Worm (Caenorhabditis elegans): Measurements from ENCODE around the gene F32D8.15.
A peak's percentile ranks its signal among the peaks of the same experiment; 100 is the strongest.

F32D8.15 gene

ce11 chrV:10858340-10858739, 45.5 kb upstream of the F32D8.15 start (continued):
- TF ChIP-seq F49E8.2 (tag; optimal IDR thresholded peaks at IDR 0.05; ENCODE audit: insufficient read depth) (no peak), somi-1 (GFP tag; optimal IDR thresholded peaks at IDR 0.05) (peak; percentile 91), ztf-22 (GFP tag; optimal IDR thresholded peaks at IDR 0.05) (peak; percentile 39), nfya-2 (GFP tag; IDR thresholded peaks at IDR 0.05) (no peak), T07F8.4 (tag; optimal IDR thresholded peaks at IDR 0.05) (no peak), ztf-25 (GFP tag; IDR thresholded peaks at IDR 0.05) (no peak), Y56A3A.18 (GFP tag; IDR thresholded peaks at IDR 0.05) (no peak), dox-1 (GFP tag; IDR thresholded peaks at IDR 0.05) (peak; percentile 63; the same call in 1 of the 2 replicates), lir-1 (GFP tag; conservative IDR thresholded peaks at IDR 0.05) (no peak), lin-40 (tag; optimal IDR thresholded peaks at IDR 0.05) (peak; percentile 67), egrh-3 (GFP tag; IDR thresholded peaks at IDR 0.05) (peak; percentile 66), C06A6.2 (GFP tag; conservative IDR thresholded peaks at IDR 0.05) (peak; percentile 72), him-1 (tag; optimal IDR thresholded peaks at IDR 0.05) (no peak), die-1 (tag; optimal IDR thresholded peaks at IDR 0.05) (no peak), tlf-1 (GFP tag; optimal IDR thresholded peaks at IDR 0.05) (peak; percentile 26), snpc-1.1 (tag; optimal IDR thresholded peaks at IDR 0.05; ENCODE audit: insufficient read depth) (no peak), snpc-4 (GFP tag; optimal IDR thresholded peaks at IDR 0.05) (no peak), snpc-4 (tag; optimal IDR thresholded peaks at IDR 0.05) (peak in 3 of 4 experiments; percentile 4 to 31 (median 8)), ztf-26 (tag; optimal IDR thresholded peaks at IDR 0.05) (peak; percentile 34), zfh-2 (GFP tag; conservative IDR thresholded peaks at IDR 0.05) (peak; percentile 96), zim-3 (tag; optimal IDR thresholded peaks at IDR 0.05) (no peak), cebp-1 (GFP tag; IDR thresholded peaks at IDR 0.05) (no peak), cebp-1 (tag; optimal IDR thresholded peaks at IDR 0.05) (peak; percentile 77), C17E4.6 (GFP tag; IDR thresholded peaks at IDR 0.05) (no peak), F57A8.1 (GFP tag; optimal IDR thresholded peaks at IDR 0.05) (no peak), let-526 (GFP tag; IDR thresholded peaks at IDR 0.05) (no peak), ztf-6 (GFP tag; IDR thresholded peaks at IDR 0.05) (no peak), mes-4 (tag; optimal IDR thresholded peaks at IDR 0.05) (no peak), lag-1 (GFP tag; IDR thresholded peaks at IDR 0.05) (no peak)

- TF ChIP-seq Y67H2A.10 (GFP tag; conservative IDR thresholded peaks at IDR 0.05) (no peak), rec-8 (tag; optimal IDR thresholded peaks at IDR 0.05) (no peak), Y79H2A.3 (GFP tag; conservative IDR thresholded peaks at IDR 0.05) (no peak), egl-18 (GFP tag; IDR thresholded peaks at IDR 0.05) (no peak), gei-17 (GFP tag; optimal IDR thresholded peaks at IDR 0.05) (no peak), let-526 (GFP tag; IDR thresholded peaks at IDR 0.05) (no peak), hmg-1.2 (GFP tag; IDR thresholded peaks at IDR 0.05) (0 out of 2 replicates have a peak, but pooled peaks have one; percentile 16), unc-62 (GFP tag; optimal IDR thresholded peaks at IDR 0.05) (peak; percentile 37), attf-5 (GFP tag; optimal IDR thresholded peaks at IDR 0.05) (no peak), B0261.1 (tag; optimal IDR thresholded peaks at IDR 0.05) (no peak), madf-8 (GFP tag; conservative IDR thresholded peaks at IDR 0.05) (no peak), C17E4.6 (GFP tag; IDR thresholded peaks at IDR 0.05) (no peak), ceh-91 (GFP tag; IDR thresholded peaks at IDR 0.05) (no peak), F55B11.4 (tag; optimal IDR thresholded peaks at IDR 0.05; ENCODE audit: borderline replicate concordance, insufficient read depth) (no peak), F57C9.4 (tag; optimal IDR thresholded peaks at IDR 0.05) (no peak), hsf-1 (GFP tag; IDR thresholded peaks at IDR 0.05) (no peak), Y53G8AR.9 (GFP tag; conservative IDR thresholded peaks at IDR 0.05) (no peak), D2030.7 (GFP tag; IDR thresholded peaks at IDR 0.05) (no peak), nhr-90 (tag; optimal IDR thresholded peaks at IDR 0.05) (no peak), lag-1 (GFP tag; IDR thresholded peaks at IDR 0.05) (no peak), nhr-80 (tag; optimal IDR thresholded peaks at IDR 0.05) (peak; percentile 18), bed-1 (GFP tag; IDR thresholded peaks at IDR 0.05) (no peak)
Measured at ce11 chrV:10859048-10859637, 44.7 kb upstream of the F32D8.15 start.

Data from whole organism, young adult.